Fruit fly (Drosophila melanogaster) whole organism, embryonic: ENCODE results near the gene RhoBTB.
A peak's percentile ranks its signal among the peaks of the same experiment; 100 is the strongest.

Experiments
- Adf1 ChIP-seq: fragments of 200-800 bp; sonication (Bioruptor generic); IDR thresholded peaks from 2 replicates; pipeline ENCODE4 v1.3.6; 2022; ENCODE audit warnings: missing biosample characterization, missing genetic modification characterization
- CG10565 ChIP-seq: fragments of 200-800 bp; sonication (Bioruptor generic); optimal IDR thresholded peaks from 3 replicates; lab custom pipeline; 2016; ENCODE audit warnings: missing biosample characterization, mild to moderate bottlenecking, missing genetic modification characterization
- CG10654 ChIP-seq: fragments of 200-800 bp; sonication (Bioruptor generic); optimal IDR thresholded peaks from 2 replicates; lab custom pipeline; 2016; ENCODE audit warnings: missing biosample characterization, missing genetic modification characterization
- CG11695 ChIP-seq: fragments of 200-800 bp; sonication (Bioruptor generic); IDR thresholded peaks from 3 replicates; pipeline ENCODE4 v1.3.6; 2022; ENCODE audit warnings: missing biosample characterization, missing genetic modification characterization
- CG11696 ChIP-seq: fragments of 200-800 bp; sonication (Bioruptor generic); IDR thresholded peaks from 2 replicates; pipeline ENCODE4 v1.3.6; 2022; ENCODE audit warnings: missing biosample characterization, missing genetic modification characterization
- CG12071 ChIP-seq: fragments of 200-800 bp; sonication (Bioruptor generic); optimal IDR thresholded peaks from 3 replicates; lab custom pipeline; 2018; ENCODE audit warnings: missing biosample characterization, mild to moderate bottlenecking, missing genetic modification characterization
- CG14860 ChIP-seq: fragments of 200-800 bp; sonication (Bioruptor generic); IDR thresholded peaks from 3 replicates; pipeline ENCODE4 v1.3.6; 2022; ENCODE audit warnings: missing biosample characterization, missing genetic modification characterization; ENCODE audit not compliant: partially characterized antibody
- CG15269 ChIP-seq: fragments of 200-800 bp; sonication (Bioruptor generic); optimal IDR thresholded peaks from 2 replicates; lab custom pipeline; 2018; ENCODE audit warnings: missing biosample characterization, mild to moderate bottlenecking, missing genetic modification characterization, moderate library complexity
- CG16779 ChIP-seq: fragments of 200-800 bp; sonication (Bioruptor generic); IDR thresholded peaks from 2 replicates; pipeline ENCODE4 v1.3.6; 2022; ENCODE audit warnings: missing biosample characterization, missing genetic modification characterization
- CG17359 ChIP-seq: fragments of 200-800 bp; sonication (Bioruptor generic); optimal IDR thresholded peaks from 3 replicates; lab custom pipeline; 2018; ENCODE audit warnings: missing biosample characterization, mild to moderate bottlenecking, missing genetic modification characterization, moderate library complexity
- CG18476 ChIP-seq: fragments of 200-800 bp; sonication (Bioruptor generic); optimal IDR thresholded peaks from 2 replicates; lab custom pipeline; 2016; ENCODE audit warnings: missing biosample characterization, mild to moderate bottlenecking, missing genetic modification characterization
- CG2202 ChIP-seq: fragments of 200-800 bp; sonication (Bioruptor generic); optimal IDR thresholded peaks from 2 replicates; lab custom pipeline; 2018; ENCODE audit warnings: missing biosample characterization, mild to moderate bottlenecking, missing genetic modification characterization
- CG2875 ChIP-seq: fragments of 200-800 bp; sonication (Bioruptor generic); optimal IDR thresholded peaks from 2 replicates; lab custom pipeline; 2017; ENCODE audit warnings: missing biosample characterization, mild to moderate bottlenecking, missing genetic modification characterization, missing genetic modification reagents
- CG30403 ChIP-seq: fragments of 200-800 bp; sonication (Bioruptor generic); optimal IDR thresholded peaks from 3 replicates; lab custom pipeline; 2016; ENCODE audit warnings: missing biosample characterization, missing genetic modification characterization
- CG3065 ChIP-seq: fragments of 200-800 bp; sonication (Bioruptor generic); optimal IDR thresholded peaks from 2 replicates; lab custom pipeline; 2016; ENCODE audit warnings: missing biosample characterization, missing genetic modification characterization
- CG31365 ChIP-seq: fragments of 200-800 bp; sonication (Bioruptor generic); optimal IDR thresholded peaks from 2 replicates; lab custom pipeline; 2018; ENCODE audit warnings: missing biosample characterization, mild to moderate bottlenecking, missing genetic modification characterization
- CG32532 ChIP-seq: fragments of 200-800 bp; sonication (Bioruptor generic); IDR thresholded peaks from 2 replicates; pipeline ENCODE4 v1.3.6; 2022; ENCODE audit warnings: missing biosample characterization, missing genetic modification characterization
- CG5953 ChIP-seq: fragments of 200-800 bp; sonication (Bioruptor generic); IDR thresholded peaks from 2 replicates; pipeline ENCODE4 v1.3.6; 2022; ENCODE audit warnings: missing biosample characterization, missing genetic modification characterization
- CG6272 ChIP-seq: fragments of 200-800 bp; sonication (Bioruptor generic); IDR thresholded peaks from 2 replicates; pipeline ENCODE4 v1.3.6; 2022; ENCODE audit warnings: missing biosample characterization, missing genetic modification characterization
- CG6683 ChIP-seq: fragments of 200-800 bp; sonication (Bioruptor generic); optimal IDR thresholded peaks from 2 replicates; lab custom pipeline; 2017; ENCODE audit warnings: missing biosample characterization, mild to moderate bottlenecking, missing genetic modification characterization, missing genetic modification reagents
- CG6765 ChIP-seq: fragments of 200-800 bp; sonication (Bioruptor generic); optimal IDR thresholded peaks from 3 replicates; lab custom pipeline; 2017; ENCODE audit warnings: missing biosample characterization, mild to moderate bottlenecking, missing genetic modification characterization
- CG7271 ChIP-seq: fragments of 200-800 bp; sonication (Bioruptor generic); optimal IDR thresholded peaks from 2 replicates; lab custom pipeline; 2018; ENCODE audit warnings: missing biosample characterization, mild to moderate bottlenecking, missing genetic modification characterization, moderate library complexity
- CG8388 ChIP-seq: fragments of 200-800 bp; sonication (Bioruptor generic); optimal IDR thresholded peaks from 2 replicates; lab custom pipeline; 2019; ENCODE audit warnings: missing biosample characterization, mild to moderate bottlenecking, missing genetic modification characterization, moderate library complexity
- CG8944 ChIP-seq: fragments of 200-800 bp; sonication (Bioruptor generic); optimal IDR thresholded peaks from 3 replicates; lab custom pipeline; 2016; ENCODE audit warnings: missing biosample characterization, missing genetic modification characterization
- CG9817 ChIP-seq: fragments of 200-800 bp; sonication (Bioruptor generic); optimal IDR thresholded peaks from 2 replicates; lab custom pipeline; 2018; ENCODE audit warnings: missing biosample characterization, mild to moderate bottlenecking, missing genetic modification characterization, moderate library complexity
- Dref ChIP-seq: fragments of 200-800 bp; sonication (Bioruptor generic); IDR thresholded peaks from 2 replicates; pipeline ENCODE4 v1.3.6; 2022; ENCODE audit warnings: missing biosample characterization, missing genetic modification characterization
- ERR ChIP-seq: fragments of 200-800 bp; sonication (Bioruptor generic); optimal IDR thresholded peaks from 2 replicates; lab custom pipeline; 2016; ENCODE audit warnings: missing biosample characterization, missing genetic modification characterization
- Ets97D ChIP-seq: fragments of 200-800 bp; sonication (Bioruptor generic); optimal IDR thresholded peaks from 3 replicates; lab custom pipeline; 2016; ENCODE audit warnings: missing biosample characterization, missing genetic modification characterization
- Hmr ChIP-seq: fragments of 200-800 bp; sonication (Bioruptor generic); optimal IDR thresholded peaks from 3 replicates; lab custom pipeline; 2017; ENCODE audit warnings: mild to moderate bottlenecking, missing biosample characterization, missing genetic modification reagents, missing genetic modification characterization
- Jarid2 ChIP-seq: fragments of 200-800 bp; sonication (Bioruptor generic); optimal IDR thresholded peaks from 3 replicates; lab custom pipeline; 2017; ENCODE audit warnings: mild to moderate bottlenecking, missing biosample characterization, missing genetic modification reagents, missing genetic modification characterization
- MTF-1 ChIP-seq: fragments of 200-800 bp; sonication (Bioruptor generic); optimal IDR thresholded peaks from 2 replicates; lab custom pipeline; 2018; ENCODE audit warnings: missing biosample characterization, mild to moderate bottlenecking, missing genetic modification characterization, borderline replicate concordance
- Sox102F ChIP-seq: fragments of 200-800 bp; sonication (Bioruptor generic); optimal IDR thresholded peaks from 2 replicates; lab custom pipeline; 2018; ENCODE audit warnings: missing biosample characterization, mild to moderate bottlenecking, missing genetic modification characterization, moderate library complexity
- Taf1 ChIP-seq: fragments of 200-800 bp; sonication (Bioruptor generic); IDR thresholded peaks from 2 replicates; pipeline ENCODE4 v1.3.6; 2022; ENCODE audit warnings: missing biosample characterization, missing genetic modification characterization
- bsh ChIP-seq, 2 experiments: fragments of 200-800 bp; sonication (Bioruptor generic); optimal IDR thresholded peaks; 2 replicates each; lab custom pipeline; 2017 to 2018; ENCODE audit warnings: mild to moderate bottlenecking in 2 of 2, missing biosample characterization in 2 of 2, missing genetic modification characterization in 2 of 2, moderate library complexity in 1 of 2
- ci ChIP-seq: fragments of 200-800 bp; sonication (Bioruptor generic); IDR thresholded peaks from 3 replicates; pipeline ENCODE4 v1.3.6; 2022; ENCODE audit warnings: missing biosample characterization, missing genetic modification characterization
- dan ChIP-seq: fragments of 200-800 bp; sonication (Bioruptor generic); IDR thresholded peaks from 2 replicates; pipeline ENCODE4 v1.3.6; 2022; ENCODE audit warnings: missing biosample characterization, missing genetic modification characterization
- disco-r ChIP-seq: fragments of 200-800 bp; sonication (Bioruptor generic); optimal IDR thresholded peaks from 2 replicates; lab custom pipeline; 2016; ENCODE audit warnings: missing biosample characterization, missing genetic modification characterization
- dpn ChIP-seq, 2 experiments: fragments of 200-800 bp; sonication (Bioruptor generic); optimal IDR thresholded peaks; 3 replicates each; lab custom pipeline; 2016; ENCODE audit warnings: missing biosample characterization in 2 of 2, missing genetic modification characterization in 2 of 2
- en ChIP-seq: fragments of 200-800 bp; sonication (Bioruptor generic); optimal IDR thresholded peaks from 2 replicates; lab custom pipeline; 2016; ENCODE audit warnings: missing biosample characterization, missing genetic modification characterization
- esg ChIP-seq: fragments of 200-800 bp; sonication (Bioruptor generic); conservative IDR thresholded peaks from 2 replicates; pipeline ENCODE4 v1.3.6; 2022; ENCODE audit warnings: missing biosample characterization, missing genetic modification characterization
- fd102C ChIP-seq: fragments of 200-800 bp; sonication (Bioruptor generic); optimal IDR thresholded peaks from 2 replicates; lab custom pipeline; 2018; ENCODE audit warnings: missing biosample characterization, mild to moderate bottlenecking, missing genetic modification characterization, moderate library complexity
- ham ChIP-seq: fragments of 200-800 bp; sonication (Bioruptor generic); IDR thresholded peaks from 2 replicates; pipeline ENCODE4 v1.3.6; 2022; ENCODE audit warnings: missing biosample characterization, missing genetic modification characterization
- jumu ChIP-seq: fragments of 200-800 bp; sonication (Bioruptor generic); optimal IDR thresholded peaks from 3 replicates; lab custom pipeline; 2016; ENCODE audit warnings: missing biosample characterization, missing genetic modification characterization
- kay ChIP-seq: fragments of 200-800 bp; sonication (Bioruptor generic); optimal IDR thresholded peaks from 2 replicates; lab custom pipeline; 2016; ENCODE audit warnings: missing biosample characterization, missing genetic modification characterization
- maf-S ChIP-seq: fragments of 200-800 bp; sonication (Bioruptor generic); optimal IDR thresholded peaks from 2 replicates; lab custom pipeline; 2016; ENCODE audit warnings: missing biosample characterization, missing genetic modification characterization
- mirr ChIP-seq: fragments of 200-800 bp; sonication (Bioruptor generic); optimal IDR thresholded peaks from 3 replicates; lab custom pipeline; 2018; ENCODE audit warnings: missing biosample characterization, mild to moderate bottlenecking, missing genetic modification characterization
- pum ChIP-seq: fragments of 200-800 bp; sonication (Bioruptor generic); optimal IDR thresholded peaks from 2 replicates; lab custom pipeline; 2016; ENCODE audit warnings: missing biosample characterization, missing genetic modification characterization
- ssp ChIP-seq: fragments of 200-800 bp; sonication (Bioruptor generic); IDR thresholded peaks from 2 replicates; pipeline ENCODE4 v1.3.6; 2022; ENCODE audit warnings: missing biosample characterization, missing genetic modification characterization
- trh ChIP-seq: fragments of 200-800 bp; sonication (Bioruptor generic); optimal IDR thresholded peaks from 2 replicates; lab custom pipeline; 2016; ENCODE audit warnings: missing biosample characterization, missing genetic modification characterization
- zen ChIP-seq: fragments of 200-800 bp; sonication (Bioruptor generic); optimal IDR thresholded peaks from 3 replicates; lab custom pipeline; 2018; ENCODE audit warnings: missing biosample characterization, mild to moderate bottlenecking, missing genetic modification characterization, moderate library complexity

RhoBTB gene

DNA sequence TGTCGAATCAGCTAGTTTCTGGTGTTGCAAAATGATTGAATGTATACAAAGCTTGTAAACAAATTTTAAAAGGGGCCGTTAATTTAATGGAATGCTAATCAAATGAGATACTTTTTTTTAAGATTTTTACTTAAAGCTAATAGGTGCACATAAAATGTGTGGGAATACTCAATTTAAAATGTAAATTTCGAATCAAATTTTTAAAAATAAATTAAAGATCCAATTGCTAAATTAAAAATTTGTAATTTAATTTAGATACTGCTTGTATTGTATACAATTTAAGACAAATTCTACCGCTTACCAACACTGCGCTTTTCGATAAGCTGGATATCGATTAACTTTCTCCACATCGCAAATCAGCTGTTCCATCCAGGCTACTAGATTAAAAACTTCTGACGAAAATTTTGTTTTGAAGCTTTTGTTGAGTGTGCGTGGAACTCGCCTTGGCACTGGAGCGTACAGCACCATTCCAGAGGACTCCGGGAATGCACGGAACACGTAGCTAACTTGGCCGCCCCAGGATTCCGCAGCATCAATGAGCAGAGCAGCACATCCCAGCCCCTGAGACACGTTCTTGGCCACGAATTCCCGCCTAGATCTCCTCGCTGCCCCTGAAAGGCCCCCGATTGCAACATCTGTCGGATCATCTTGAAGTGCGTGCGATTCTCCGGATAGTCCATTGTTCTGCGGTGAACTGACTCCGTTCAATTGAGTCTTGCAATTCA lies 8.2 kb downstream of the RhoBTB start, which contains the start of the genes CG5498 and fbl (continued):
- TF ChIP-seq ham (GFP tag; lab: Robert Waterston, UW), result no peak
- TF ChIP-seq Jarid2, result no peak
- peak; percentile 84 for TF ChIP-seq CG30403 (GFP tag; lab: Kevin White, UChicago)
- peak; percentile 40 for TF ChIP-seq ERR (GFP tag; lab: Kevin White, UChicago)
- peak; percentile 12 for TF ChIP-seq CG2202 (tag; lab: Kevin White, UChicago)
- no peak for TF ChIP-seq ci (GFP tag; lab: Robert Waterston, UW)
- TF ChIP-seq CG18476, result peak; percentile 56
- peak; percentile 47 for TF ChIP-seq CG8388 (GFP tag; lab: Kevin White, UChicago)
- TF ChIP-seq CG9817 (tag; lab: Kevin White, UChicago), result peak; percentile 40
- peak; percentile 6 for TF ChIP-seq mirr (GFP tag; lab: Kevin White, UChicago)
- TF ChIP-seq CG5953, result no peak
- peak; percentile 50 to 73 for TF ChIP-seq dpn (GFP tag; optimal IDR thresholded peaks at IDR 0.05; lab: Kevin White, UChicago)
- TF ChIP-seq CG16779, result no peak
- peak; percentile 56 for TF ChIP-seq CG17359 (tag; lab: Kevin White, UChicago)
- no peak for TF ChIP-seq en (GFP tag; lab: Kevin White, UChicago)
- peak; percentile 38; the same call in 1 of the 2 replicates for TF ChIP-seq esg (GFP tag; lab: Robert Waterston, UW)
- peak; percentile 34 for TF ChIP-seq zen (tag; lab: Kevin White, UChicago)
- no peak for TF ChIP-seq disco-r (GFP tag; lab: Kevin White, UChicago)
- no peak for TF ChIP-seq CG11696 (GFP tag; lab: Robert Waterston, UW)
- TF ChIP-seq dan (GFP tag; lab: Robert Waterston, UW), result no peak
- no peak for TF ChIP-seq Taf1
- peak; percentile 52; the same call in 1 of the 2 replicates for TF ChIP-seq CG32532 (GFP tag; lab: Robert Waterston, UW)
- TF ChIP-seq CG15269 (tag; lab: Kevin White, UChicago), result peak; percentile 60
- no peak for TF ChIP-seq ssp (GFP tag; lab: Robert Waterston, UW)
- TF ChIP-seq CG31365, result peak; percentile 21
- no peak for TF ChIP-seq fd102C (GFP tag; lab: Kevin White, UChicago)
- no peak for TF ChIP-seq CG10565 (GFP tag; lab: Kevin White, UChicago)
- peak; percentile 78 for TF ChIP-seq Hmr (GFP tag; lab: Kevin White, UChicago)
- TF ChIP-seq CG6272 (GFP tag; lab: Robert Waterston, UW), result no peak
- TF ChIP-seq CG6765, result peak; percentile 52
- TF ChIP-seq CG2875 (GFP tag; lab: Kevin White, UChicago), result no peak
- TF ChIP-seq CG12071 (GFP tag; lab: Kevin White, UChicago), result no peak
- peak; percentile 64 for TF ChIP-seq Sox102F (GFP tag; lab: Kevin White, UChicago)
- TF ChIP-seq CG10654, result peak; percentile 62
- TF ChIP-seq CG11695 (GFP tag; lab: Robert Waterston, UW), result peak; percentile 65; the same call in 2 of the 3 replicates
- TF ChIP-seq Dref, result peak; percentile 63
- no peak for TF ChIP-seq trh (GFP tag; lab: Kevin White, UChicago)
- peak; percentile 14 for TF ChIP-seq pum (GFP tag; lab: Kevin White, UChicago)
- peak; percentile 35 for TF ChIP-seq kay
- peak; percentile 2 for TF ChIP-seq CG8944 (GFP tag; lab: Kevin White, UChicago)
- peak; percentile 35 for TF ChIP-seq jumu (GFP tag; lab: Kevin White, UChicago)
- peak; percentile 14 for TF ChIP-seq Ets97D (GFP tag; lab: Kevin White, UChicago)
- TF ChIP-seq Adf1, result no peak
- peak in 1 of 2 experiments; percentile 49 for TF ChIP-seq bsh (GFP tag; optimal IDR thresholded peaks at IDR 0.05; lab: Kevin White, UChicago)
- TF ChIP-seq CG6683, result peak; percentile 42
- peak; percentile 1 for TF ChIP-seq CG7271 (tag; lab: Kevin White, UChicago)
- TF ChIP-seq CG14860 (GFP tag; lab: Robert Waterston, UW), result no peak
- no peak for TF ChIP-seq MTF-1 (GFP tag; lab: Kevin White, UChicago)
- TF ChIP-seq maf-S (GFP tag; lab: Kevin White, UChicago), result no peak
- no peak for TF ChIP-seq CG3065 (GFP tag; lab: Kevin White, UChicago)
